Worm (Caenorhabditis elegans): Measurements from ENCODE around the gene F54F2.7.

ce11 chrIII:8771851-8772250 is 35.3 kb downstream of the F54F2.7 start, which contains the start of gene K02D10.3:
- no peak for TF ChIP-seq ama-1 (optimal IDR thresholded peaks at IDR 0.05)
- TF ChIP-seq aly-1 (tag; optimal IDR thresholded peaks at IDR 0.05) = no peak
- no peak for TF ChIP-seq ets-7 (tag; optimal IDR thresholded peaks at IDR 0.05)
- TF ChIP-seq ceh-13 (GFP tag; optimal IDR thresholded peaks at IDR 0.05) = no peak
- TF ChIP-seq hnd-1 (tag; optimal IDR thresholded peaks at IDR 0.05) = no peak
- no peak for TF ChIP-seq hmg-4 (GFP tag; optimal IDR thresholded peaks at IDR 0.05)
- TF ChIP-seq sea-1 (GFP tag; conservative IDR thresholded peaks at IDR 0.05) = no peak
- no peak for TF ChIP-seq ceh-36 (tag; optimal IDR thresholded peaks at IDR 0.05)
- no peak for TF ChIP-seq tra-4 (tag; optimal IDR thresholded peaks at IDR 0.05)
- no peak for TF ChIP-seq flt-1 (GFP tag; IDR thresholded peaks at IDR 0.05)
- no peak for TF ChIP-seq F13C5.2 (tag; optimal IDR thresholded peaks at IDR 0.05)
- TF ChIP-seq tbx-37 (GFP tag; conservative IDR thresholded peaks at IDR 0.05) = no peak
- TF ChIP-seq hmbx-1 (tag; optimal IDR thresholded peaks at IDR 0.05) = no peak
- TF ChIP-seq pes-1 (GFP tag; IDR thresholded peaks at IDR 0.05) = no peak

Measured in whole organism, early embryonic.